Fruit fly (Drosophila melanogaster) whole organism, embryonic: Measurements from ENCODE around the gene HP1b.

ENCODE experiments used
- CG14965 ChIP-seq: fragments of 200-800 bp; sonication (Bioruptor generic); optimal IDR thresholded peaks from 2 replicates; lab custom pipeline; 2016; ENCODE audit warnings: missing biosample characterization, missing genetic modification characterization, borderline replicate concordance
- CG18619 ChIP-seq: fragments of 200-800 bp; sonication (Bioruptor generic); optimal IDR thresholded peaks from 3 replicates; lab custom pipeline; 2017; ENCODE audit warnings: missing biosample characterization, mild to moderate bottlenecking, missing genetic modification characterization
- ewg ChIP-seq: fragments of 200-800 bp; sonication (Bioruptor generic); optimal IDR thresholded peaks from 3 replicates; lab custom pipeline; 2017; ENCODE audit warnings: mild to moderate bottlenecking, missing biosample characterization, missing genetic modification reagents, missing genetic modification characterization
- prd ChIP-seq, 3 experiments: fragments of >200 bp in 2 of 3; fragments of 200-800 bp in 1 of 3; sonication (Bioruptor generic) in 1 of 3; optimal IDR thresholded peaks in 2 of 3; IDR thresholded peaks in 1 of 3; 2 replicates in 2 of 3; 3 replicates in 1 of 3; pipeline versions ENCODE4 v1.3.6 to Lab custom; 2017 to 2022; ENCODE audit warnings: missing biosample characterization in 1 of 3, missing genetic modification characterization in 1 of 3

DNA sequence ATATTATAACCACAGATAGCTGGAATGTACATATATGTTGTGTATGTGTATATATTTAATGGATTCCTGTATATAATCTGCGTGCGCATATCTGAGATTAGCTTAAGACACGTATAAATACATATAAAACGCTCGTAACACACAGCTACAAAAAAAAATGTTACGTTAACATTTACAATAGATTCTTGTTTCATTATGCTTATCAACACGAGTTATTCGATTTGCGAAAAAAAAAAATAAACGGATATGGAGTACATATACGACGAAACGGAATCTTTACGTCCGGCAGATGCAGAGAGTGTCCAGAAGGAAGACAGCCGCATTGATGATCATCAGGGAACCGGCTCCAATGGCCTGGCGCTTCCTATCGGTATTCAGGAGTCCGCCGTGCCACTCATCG lies 9.6 kb upstream of the HP1b start, which contains the start of gene CG10970:
- TF ChIP-seq prd (optimal IDR thresholded peaks at IDR 0.05; lab: Kevin White, UChicago) (no peak), prd (GFP tag; IDR thresholded peaks at IDR 0.05; lab: Robert Waterston, UW) (no peak), ewg (no peak), CG14965 (no peak), CG18619 (GFP tag; lab: Kevin White, UChicago) (no peak)
